Fruit fly (Drosophila melanogaster) whole organism, embryonic: ENCODE results near the gene Kal1.

Experiments used
- Adf1 ChIP-seq: fragments of 200-800 bp; sonication (Bioruptor generic); IDR thresholded peaks from 2 replicates; pipeline ENCODE4 v1.3.6; 2022; ENCODE audit warnings: missing biosample characterization, missing genetic modification characterization
- CG10979 ChIP-seq: fragments of 200-800 bp; sonication (Bioruptor generic); optimal IDR thresholded peaks from 2 replicates; lab custom pipeline; 2018; ENCODE audit warnings: missing biosample characterization, mild to moderate bottlenecking, missing genetic modification characterization, moderate library complexity
- CG11247 ChIP-seq: fragments of 200-800 bp; sonication (Bioruptor generic); IDR thresholded peaks from 2 replicates; pipeline ENCODE4 v1.3.6; 2022; ENCODE audit warnings: missing biosample characterization, missing genetic modification characterization
- CG11456 ChIP-seq: fragments of 200-800 bp; sonication (Bioruptor generic); IDR thresholded peaks from 3 replicates; pipeline ENCODE4 v1.3.6; 2022; ENCODE audit warnings: missing biosample characterization, missing genetic modification characterization
- CG11695 ChIP-seq: fragments of 200-800 bp; sonication (Bioruptor generic); IDR thresholded peaks from 3 replicates; pipeline ENCODE4 v1.3.6; 2022; ENCODE audit warnings: missing biosample characterization, missing genetic modification characterization
- CG13123 ChIP-seq: fragments of 200-800 bp; sonication (Bioruptor generic); optimal IDR thresholded peaks from 2 replicates; lab custom pipeline; 2016; ENCODE audit warnings: missing biosample characterization, missing genetic modification characterization
- CG15269 ChIP-seq: fragments of 200-800 bp; sonication (Bioruptor generic); optimal IDR thresholded peaks from 2 replicates; lab custom pipeline; 2018; ENCODE audit warnings: missing biosample characterization, mild to moderate bottlenecking, missing genetic modification characterization, moderate library complexity
- CG15479 ChIP-seq: fragments of 200-800 bp; sonication (Bioruptor generic); optimal IDR thresholded peaks from 3 replicates; lab custom pipeline; 2019; ENCODE audit warnings: missing biosample characterization, mild to moderate bottlenecking, missing genetic modification characterization, moderate library complexity
- CG18262 ChIP-seq: fragments of 200-800 bp; optimal IDR thresholded peaks from 3 replicates; lab custom pipeline; 2019; ENCODE audit warnings: missing biosample characterization, mild to moderate bottlenecking, missing genetic modification characterization, moderate library complexity
- CG1832 ChIP-seq: fragments of 200-800 bp; sonication (Bioruptor generic); optimal IDR thresholded peaks from 2 replicates; lab custom pipeline; 2017; ENCODE audit warnings: missing biosample characterization, mild to moderate bottlenecking, missing genetic modification characterization, inconsistent platforms
- CG18476 ChIP-seq: fragments of 200-800 bp; sonication (Bioruptor generic); optimal IDR thresholded peaks from 2 replicates; lab custom pipeline; 2016; ENCODE audit warnings: missing biosample characterization, mild to moderate bottlenecking, missing genetic modification characterization
- CG2116 ChIP-seq: fragments of 200-800 bp; sonication (Bioruptor generic); optimal IDR thresholded peaks from 3 replicates; lab custom pipeline; 2018; ENCODE audit warnings: missing biosample characterization, mild to moderate bottlenecking, missing genetic modification characterization
- CG4360 ChIP-seq: fragments of 200-800 bp; sonication (Bioruptor generic); IDR thresholded peaks from 2 replicates; pipeline ENCODE4 v1.3.6; 2022; ENCODE audit warnings: missing biosample characterization, missing genetic modification characterization
- CG4617 ChIP-seq: fragments of 200-800 bp; sonication (Bioruptor generic); optimal IDR thresholded peaks from 3 replicates; lab custom pipeline; 2016; ENCODE audit warnings: missing biosample characterization, missing genetic modification characterization, borderline replicate concordance
- CG5180 ChIP-seq: fragments of 200-800 bp; sonication (Bioruptor generic); optimal IDR thresholded peaks from 3 replicates; lab custom pipeline; 2017; ENCODE audit warnings: missing biosample characterization, missing genetic modification characterization, mild to moderate bottlenecking, moderate library complexity, missing genetic modification reagents
- CG7963 ChIP-seq: fragments of 200-800 bp; sonication (Bioruptor generic); IDR thresholded peaks from 3 replicates; pipeline ENCODE4 v1.3.6; 2022; ENCODE audit warnings: missing biosample characterization, missing genetic modification characterization; ENCODE audit not compliant: partially characterized antibody
- CrebB ChIP-seq: fragments of 200-800 bp; sonication (Bioruptor generic); optimal IDR thresholded peaks from 3 replicates; lab custom pipeline; 2018; ENCODE audit warnings: missing biosample characterization, mild to moderate bottlenecking, missing genetic modification characterization
- D19B ChIP-seq: fragments of 200-800 bp; sonication (Bioruptor generic); optimal IDR thresholded peaks from 2 replicates; lab custom pipeline; 2017; ENCODE audit warnings: missing biosample characterization, mild to moderate bottlenecking, missing genetic modification characterization
- Deaf1 ChIP-seq: fragments of 200-800 bp; optimal IDR thresholded peaks from 3 replicates; lab custom pipeline; 2019; ENCODE audit warnings: missing biosample characterization, mild to moderate bottlenecking, missing genetic modification characterization, moderate library complexity
- Doc2 ChIP-seq: fragments of 200-800 bp; sonication (Bioruptor generic); IDR thresholded peaks from 2 replicates; pipeline ENCODE4 v1.3.6; 2022; ENCODE audit warnings: missing biosample characterization, missing genetic modification characterization
- Doc3 ChIP-seq: fragments of 200-800 bp; sonication (Bioruptor generic); IDR thresholded peaks from 3 replicates; pipeline ENCODE4 v1.3.6; 2022; ENCODE audit warnings: missing biosample characterization, missing genetic modification characterization; ENCODE audit not compliant: partially characterized antibody
- Ets97D ChIP-seq: fragments of 200-800 bp; sonication (Bioruptor generic); optimal IDR thresholded peaks from 3 replicates; lab custom pipeline; 2016; ENCODE audit warnings: missing biosample characterization, missing genetic modification characterization
- Fer2 ChIP-seq: fragments of 200-800 bp; sonication (Bioruptor generic); optimal IDR thresholded peaks from 2 replicates; lab custom pipeline; 2018; ENCODE audit warnings: missing biosample characterization, mild to moderate bottlenecking, missing genetic modification characterization, moderate library complexity
- Hr78 ChIP-seq, 2 experiments: fragments of 200-800 bp in 1 of 2; fragments of >200 bp in 1 of 2; sonication (Bioruptor generic) in 1 of 2; optimal IDR thresholded peaks; 2 replicates each; lab custom pipeline; 2017 to 2019; ENCODE audit warnings: missing biosample characterization in 2 of 2, missing genetic modification characterization in 2 of 2, mild to moderate bottlenecking in 1 of 2, moderate library complexity in 1 of 2
- Lhr ChIP-seq: fragments of 200-800 bp; sonication (Bioruptor generic); optimal IDR thresholded peaks from 3 replicates; lab custom pipeline; 2017; ENCODE audit warnings: mild to moderate bottlenecking, missing biosample characterization, missing genetic modification reagents, missing genetic modification characterization
- Nf-YB ChIP-seq: fragments of 200-800 bp; sonication (Bioruptor generic); optimal IDR thresholded peaks from 3 replicates; lab custom pipeline; 2019; ENCODE audit warnings: missing biosample characterization, mild to moderate bottlenecking, missing genetic modification characterization, moderate library complexity
- Nf-YC ChIP-seq: fragments of 200-800 bp; optimal IDR thresholded peaks from 3 replicates; lab custom pipeline; 2019; ENCODE audit warnings: missing biosample characterization, mild to moderate bottlenecking, missing genetic modification characterization, moderate library complexity
- Oli ChIP-seq: fragments of 200-800 bp; sonication (Bioruptor generic); optimal IDR thresholded peaks from 2 replicates; lab custom pipeline; 2018; ENCODE audit warnings: missing biosample characterization, mild to moderate bottlenecking, missing genetic modification characterization, moderate library complexity
- Sry-δ ChIP-seq: fragments of 200-800 bp; sonication (Bioruptor generic); optimal IDR thresholded peaks from 2 replicates; lab custom pipeline; 2016; ENCODE audit warnings: missing biosample characterization, missing genetic modification characterization
- Ssrp ChIP-seq: fragments of 200-800 bp; sonication (Bioruptor generic); optimal IDR thresholded peaks from 2 replicates; lab custom pipeline; 2018; ENCODE audit warnings: missing biosample characterization, mild to moderate bottlenecking, missing genetic modification characterization, moderate library complexity
- Tbp ChIP-seq: fragments of >200 bp; optimal IDR thresholded peaks from 2 replicates; lab custom pipeline; 2018; ENCODE audit warnings: missing biosample characterization, missing genetic modification characterization
- amos ChIP-seq: fragments of 200-800 bp; sonication (Bioruptor generic); IDR thresholded peaks from 2 replicates; pipeline ENCODE4 v1.3.6; 2022; ENCODE audit warnings: missing biosample characterization, missing genetic modification characterization; ENCODE audit not compliant: partially characterized antibody
- aop ChIP-seq: fragments of 200-800 bp; sonication (Bioruptor generic); IDR thresholded peaks from 2 replicates; pipeline ENCODE4 v1.3.6; 2022; ENCODE audit warnings: missing biosample characterization, missing genetic modification characterization
- caup ChIP-seq: fragments of 200-800 bp; sonication (Bioruptor generic); optimal IDR thresholded peaks from 3 replicates; lab custom pipeline; 2017; ENCODE audit warnings: missing biosample characterization, mild to moderate bottlenecking, missing genetic modification characterization, moderate library complexity; ENCODE audit not compliant: severe bottlenecking
- fd96Cb ChIP-seq: fragments of 200-800 bp; sonication (Bioruptor generic); optimal IDR thresholded peaks from 2 replicates; lab custom pipeline; 2018; ENCODE audit warnings: missing biosample characterization, mild to moderate bottlenecking, missing genetic modification characterization, moderate library complexity
- gcm ChIP-seq: fragments of 200-800 bp; sonication (Bioruptor generic); optimal IDR thresholded peaks from 2 replicates; lab custom pipeline; 2019; ENCODE audit warnings: missing biosample characterization, mild to moderate bottlenecking, missing genetic modification characterization, moderate library complexity
- gsb ChIP-seq: fragments of 200-800 bp; sonication (Bioruptor generic); IDR thresholded peaks from 2 replicates; pipeline ENCODE4 v1.3.6; 2022; ENCODE audit warnings: missing biosample characterization, missing genetic modification characterization
- gsb-n ChIP-seq: fragments of 200-800 bp; sonication (Bioruptor generic); optimal IDR thresholded peaks from 3 replicates; lab custom pipeline; 2018; ENCODE audit warnings: missing biosample characterization, mild to moderate bottlenecking, missing genetic modification characterization
- hbn ChIP-seq: fragments of 200-800 bp; sonication (Bioruptor generic); IDR thresholded peaks from 2 replicates; pipeline ENCODE4 v1.3.6; 2022; ENCODE audit warnings: missing biosample characterization, missing genetic modification characterization; ENCODE audit not compliant: partially characterized antibody
- klu ChIP-seq: fragments of 200-800 bp; sonication (Bioruptor generic); IDR thresholded peaks from 2 replicates; pipeline ENCODE4 v1.3.6; 2022; ENCODE audit warnings: missing biosample characterization, missing genetic modification characterization
- luna ChIP-seq: fragments of 200-800 bp; sonication (Bioruptor generic); optimal IDR thresholded peaks from 2 replicates; lab custom pipeline; 2016; ENCODE audit warnings: missing biosample characterization, missing genetic modification characterization
- onecut ChIP-seq: fragments of 200-800 bp; sonication (Bioruptor generic); IDR thresholded peaks from 2 replicates; pipeline ENCODE4 v1.3.6; 2022; ENCODE audit warnings: missing biosample characterization, missing genetic modification characterization
- pb ChIP-seq: fragments of 200-800 bp; sonication (Bioruptor generic); optimal IDR thresholded peaks from 3 replicates; lab custom pipeline; 2016; ENCODE audit warnings: missing biosample characterization, missing genetic modification characterization
- phol ChIP-seq: fragments of 200-800 bp; sonication (Bioruptor generic); optimal IDR thresholded peaks from 3 replicates; lab custom pipeline; 2018; ENCODE audit warnings: missing biosample characterization, mild to moderate bottlenecking, missing genetic modification characterization, moderate library complexity
- sens ChIP-seq: fragments of 200-800 bp; sonication (Bioruptor generic); peaks from one replicate; lab custom pipeline; 2016; ENCODE audit warnings: missing biosample characterization, missing genetic modification characterization
- seq ChIP-seq: fragments of 200-800 bp; sonication (Bioruptor generic); IDR thresholded peaks from 2 replicates; pipeline ENCODE4 v1.3.6; 2022; ENCODE audit warnings: missing biosample characterization, missing genetic modification characterization
- tap ChIP-seq: fragments of 200-800 bp; optimal IDR thresholded peaks from 3 replicates; lab custom pipeline; 2019; ENCODE audit warnings: missing biosample characterization, mild to moderate bottlenecking, missing genetic modification characterization, moderate library complexity
- twi ChIP-seq: fragments of 200-800 bp; optimal IDR thresholded peaks from 2 replicates; lab custom pipeline; 2019; ENCODE audit warnings: missing biosample characterization, mild to moderate bottlenecking, missing genetic modification characterization, moderate library complexity
- unc-4 ChIP-seq: fragments of 200-800 bp; sonication (Bioruptor generic); IDR thresholded peaks from 2 replicates; pipeline ENCODE4 v1.3.6; 2022; ENCODE audit warnings: missing biosample characterization, missing genetic modification characterization; ENCODE audit not compliant: partially characterized antibody
- wdn ChIP-seq: fragments of 200-800 bp; sonication (Bioruptor generic); IDR thresholded peaks from 2 replicates; pipeline ENCODE4 v1.3.6; 2022; ENCODE audit warnings: missing biosample characterization, missing genetic modification characterization

The Kal1 gene

dm6 chr3R:24105312-24105902 is 35.8 kb upstream of the Kal1 start, which contains the start of gene Syx1A (continued):
- no peak for TF ChIP-seq pb (GFP tag; lab: Kevin White, UChicago)
- TF ChIP-seq Nf-YC (tag; lab: Kevin White, UChicago), result peak; percentile 44
- TF ChIP-seq Hr78 (GFP tag; optimal IDR thresholded peaks at IDR 0.05; lab: Kevin White, UChicago), result no peak
- no peak for TF ChIP-seq Ssrp (tag; lab: Kevin White, UChicago)
- peak; percentile 87 for TF ChIP-seq Lhr (GFP tag; lab: Kevin White, UChicago)
- TF ChIP-seq D19B (GFP tag; lab: Kevin White, UChicago), result no peak
- no peak for TF ChIP-seq amos (GFP tag; lab: Robert Waterston, UW)
- no peak for TF ChIP-seq CG11247 (GFP tag; lab: Robert Waterston, UW)
- no peak for TF ChIP-seq gsb (GFP tag; lab: Robert Waterston, UW)
- TF ChIP-seq wdn (GFP tag; lab: Robert Waterston, UW), result no peak
- peak; percentile 86 for TF ChIP-seq CG15479 (GFP tag; lab: Kevin White, UChicago)
- no peak for TF ChIP-seq CG5180 (GFP tag; lab: Kevin White, UChicago)
- peak; percentile 61 for TF ChIP-seq CrebB (tag; lab: Kevin White, UChicago)
- no peak for TF ChIP-seq luna (GFP tag; lab: Kevin White, UChicago)
- TF ChIP-seq CG4360 (GFP tag; lab: Robert Waterston, UW), result no peak
- TF ChIP-seq Doc2, result no peak
- TF ChIP-seq tap (tag; lab: Kevin White, UChicago), result peak; percentile 32
- TF ChIP-seq CG7963 (GFP tag; lab: Robert Waterston, UW), result no peak
- no peak for TF ChIP-seq CG11695
- no peak for TF ChIP-seq twi (tag; lab: Kevin White, UChicago)
- no peak for TF ChIP-seq CG10979 (tag; lab: Kevin White, UChicago)
- TF ChIP-seq CG18476 (GFP tag; lab: Kevin White, UChicago), result no peak
- TF ChIP-seq seq (GFP tag; lab: Robert Waterston, UW), result no peak
- TF ChIP-seq aop (GFP tag; lab: Robert Waterston, UW), result no peak
- TF ChIP-seq Fer2, result no peak
- no peak for TF ChIP-seq Oli (tag; lab: Kevin White, UChicago)
- TF ChIP-seq CG4617 (GFP tag; lab: Kevin White, UChicago), result peak; percentile 0
- TF ChIP-seq onecut (GFP tag; lab: Robert Waterston, UW), result no peak
- no peak for TF ChIP-seq klu (GFP tag; lab: Robert Waterston, UW)
- TF ChIP-seq Ets97D (GFP tag; lab: Kevin White, UChicago), result peak; percentile 74
- TF ChIP-seq CG13123 (GFP tag; lab: Kevin White, UChicago), result no peak
- TF ChIP-seq Doc3 (GFP tag; lab: Robert Waterston, UW), result no peak
- TF ChIP-seq CG1832 (GFP tag; lab: Kevin White, UChicago), result peak; percentile 85
- TF ChIP-seq Sry-δ (GFP tag; lab: Kevin White, UChicago), result peak; percentile 25
- TF ChIP-seq CG18262 (tag; lab: Kevin White, UChicago), result peak; percentile 26
- no peak for TF ChIP-seq CG11456 (GFP tag; lab: Robert Waterston, UW)
- no peak for TF ChIP-seq Tbp (GFP tag; lab: Kevin White, UChicago)
- TF ChIP-seq CG2116, result peak; percentile 5
- TF ChIP-seq fd96Cb (tag; lab: Kevin White, UChicago), result no peak
- TF ChIP-seq caup (GFP tag; lab: Kevin White, UChicago), result peak; percentile 28
- no peak for TF ChIP-seq gsb-n (tag; lab: Kevin White, UChicago)
- peak; percentile 67 for TF ChIP-seq Deaf1
- TF ChIP-seq unc-4 (GFP tag; lab: Robert Waterston, UW), result no peak
- peak; percentile 33 for TF ChIP-seq CG15269
- TF ChIP-seq Nf-YB (GFP tag; lab: Kevin White, UChicago), result peak; percentile 23
- no peak for TF ChIP-seq Adf1 (GFP tag; lab: Robert Waterston, UW)
- TF ChIP-seq gcm (GFP tag; lab: Kevin White, UChicago), result no peak
- peak; percentile 86 for TF ChIP-seq sens (GFP tag; lab: Kevin White, UChicago)
- no peak for TF ChIP-seq hbn (GFP tag; lab: Robert Waterston, UW)
- TF ChIP-seq phol (tag; lab: Kevin White, UChicago), result peak; percentile 20
